Fruit fly (Drosophila melanogaster) whole organism, embryonic: Measurements from ENCODE around the gene CG10208.

Experiments used
- Asciz ChIP-seq: fragments of 200-800 bp; sonication (Bioruptor generic); optimal IDR thresholded peaks from 2 replicates; lab custom pipeline; 2017; ENCODE audit warnings: missing biosample characterization, mild to moderate bottlenecking, missing genetic modification characterization, missing genetic modification reagents
- CG11247 ChIP-seq: fragments of 200-800 bp; sonication (Bioruptor generic); IDR thresholded peaks from 2 replicates; pipeline ENCODE4 v1.3.6; 2022; ENCODE audit warnings: missing biosample characterization, missing genetic modification characterization
- CG11456 ChIP-seq: fragments of 200-800 bp; sonication (Bioruptor generic); IDR thresholded peaks from 3 replicates; pipeline ENCODE4 v1.3.6; 2022; ENCODE audit warnings: missing biosample characterization, missing genetic modification characterization
- CG11695 ChIP-seq: fragments of 200-800 bp; sonication (Bioruptor generic); IDR thresholded peaks from 3 replicates; pipeline ENCODE4 v1.3.6; 2022; ENCODE audit warnings: missing biosample characterization, missing genetic modification characterization
- CG12071 ChIP-seq: fragments of 200-800 bp; sonication (Bioruptor generic); optimal IDR thresholded peaks from 3 replicates; lab custom pipeline; 2018; ENCODE audit warnings: missing biosample characterization, mild to moderate bottlenecking, missing genetic modification characterization
- CG12659 ChIP-seq: fragments of 200-800 bp; sonication (Bioruptor generic); optimal IDR thresholded peaks from 3 replicates; lab custom pipeline; 2017; ENCODE audit warnings: mild to moderate bottlenecking, missing biosample characterization, missing genetic modification reagents, missing genetic modification characterization
- CG15601 ChIP-seq: fragments of 200-800 bp; sonication (Bioruptor generic); optimal IDR thresholded peaks from 3 replicates; lab custom pipeline; 2019; ENCODE audit warnings: missing biosample characterization, mild to moderate bottlenecking, missing genetic modification characterization, moderate library complexity
- CG15696 ChIP-seq: fragments of 200-800 bp; sonication (Bioruptor generic); optimal IDR thresholded peaks from 2 replicates; lab custom pipeline; 2019; ENCODE audit warnings: missing biosample characterization, mild to moderate bottlenecking, missing genetic modification characterization, moderate library complexity
- CG16815 ChIP-seq: fragments of 200-800 bp; sonication (Bioruptor generic); optimal IDR thresholded peaks from 3 replicates; lab custom pipeline; 2017; ENCODE audit warnings: missing biosample characterization, mild to moderate bottlenecking, missing genetic modification characterization
- CG17359 ChIP-seq: fragments of 200-800 bp; sonication (Bioruptor generic); optimal IDR thresholded peaks from 3 replicates; lab custom pipeline; 2018; ENCODE audit warnings: missing biosample characterization, mild to moderate bottlenecking, missing genetic modification characterization, moderate library complexity
- CG18599 ChIP-seq: fragments of 200-800 bp; sonication (Bioruptor generic); optimal IDR thresholded peaks from 3 replicates; lab custom pipeline; 2017; ENCODE audit warnings: missing biosample characterization, missing genetic modification characterization, mild to moderate bottlenecking, moderate library complexity, missing genetic modification reagents
- CG2116 ChIP-seq: fragments of 200-800 bp; sonication (Bioruptor generic); optimal IDR thresholded peaks from 3 replicates; lab custom pipeline; 2018; ENCODE audit warnings: missing biosample characterization, mild to moderate bottlenecking, missing genetic modification characterization
- CG2712 ChIP-seq: fragments of 200-800 bp; optimal IDR thresholded peaks from 3 replicates; lab custom pipeline; 2019; ENCODE audit warnings: missing biosample characterization, mild to moderate bottlenecking, missing genetic modification characterization, moderate library complexity
- CG30020 ChIP-seq: fragments of 200-800 bp; optimal IDR thresholded peaks from 2 replicates; lab custom pipeline; 2019; ENCODE audit warnings: missing biosample characterization, mild to moderate bottlenecking, missing genetic modification characterization, moderate library complexity
- CG30431 ChIP-seq: fragments of 200-800 bp; sonication (Bioruptor generic); optimal IDR thresholded peaks from 2 replicates; lab custom pipeline; 2017; ENCODE audit warnings: missing biosample characterization, missing genetic modification characterization
- CG31441 ChIP-seq: fragments of 200-800 bp; sonication (Bioruptor generic); IDR thresholded peaks from 2 replicates; pipeline ENCODE4 v1.3.6; 2022; ENCODE audit warnings: missing biosample characterization, missing genetic modification characterization
- CG3163 ChIP-seq: fragments of 200-800 bp; sonication (Bioruptor generic); optimal IDR thresholded peaks from 3 replicates; lab custom pipeline; 2016; ENCODE audit warnings: missing biosample characterization, missing genetic modification characterization
- CG33557 ChIP-seq: fragments of 200-800 bp; sonication (Bioruptor generic); optimal IDR thresholded peaks from 2 replicates; lab custom pipeline; 2019; ENCODE audit warnings: missing biosample characterization, mild to moderate bottlenecking, missing genetic modification characterization, moderate library complexity
- CG34224 ChIP-seq: fragments of 200-800 bp; sonication (Bioruptor generic); IDR thresholded peaks from 3 replicates; pipeline ENCODE4 v1.3.6; 2022; ENCODE audit warnings: missing biosample characterization, missing genetic modification characterization; ENCODE audit not compliant: partially characterized antibody
- CG34422 ChIP-seq: fragments of 200-800 bp; sonication (Bioruptor generic); IDR thresholded peaks from 3 replicates; pipeline ENCODE4 v1.3.6; 2022; ENCODE audit warnings: missing biosample characterization, missing genetic modification characterization
- CG4328 ChIP-seq: fragments of 200-800 bp; sonication (Bioruptor generic); optimal IDR thresholded peaks from 3 replicates; lab custom pipeline; 2017; ENCODE audit warnings: missing biosample characterization, missing genetic modification reagents, missing genetic modification characterization
- CG4820 ChIP-seq: fragments of 200-800 bp; sonication (Bioruptor generic); optimal IDR thresholded peaks from 3 replicates; lab custom pipeline; 2016; ENCODE audit warnings: missing biosample characterization, missing genetic modification characterization
- CG6254 ChIP-seq: fragments of 200-800 bp; sonication (Bioruptor generic); optimal IDR thresholded peaks from 3 replicates; lab custom pipeline; 2017; ENCODE audit warnings: mild to moderate bottlenecking, missing biosample characterization, missing genetic modification reagents, missing genetic modification characterization
- CG6272 ChIP-seq: fragments of 200-800 bp; sonication (Bioruptor generic); IDR thresholded peaks from 2 replicates; pipeline ENCODE4 v1.3.6; 2022; ENCODE audit warnings: missing biosample characterization, missing genetic modification characterization
- CG7963 ChIP-seq: fragments of 200-800 bp; sonication (Bioruptor generic); IDR thresholded peaks from 3 replicates; pipeline ENCODE4 v1.3.6; 2022; ENCODE audit warnings: missing biosample characterization, missing genetic modification characterization; ENCODE audit not compliant: partially characterized antibody
- CG9609 ChIP-seq: fragments of 200-800 bp; sonication (Bioruptor generic); optimal IDR thresholded peaks from 3 replicates; lab custom pipeline; 2016; ENCODE audit warnings: missing biosample characterization, missing genetic modification characterization
- CG9876 ChIP-seq: fragments of 200-800 bp; sonication (Bioruptor generic); optimal IDR thresholded peaks from 2 replicates; lab custom pipeline; 2016; ENCODE audit warnings: missing biosample characterization, missing genetic modification characterization
- Dip2 ChIP-seq: fragments of 200-800 bp; sonication (Bioruptor generic); IDR thresholded peaks from 2 replicates; pipeline ENCODE4 v1.3.6; 2022; ENCODE audit warnings: missing biosample characterization, missing genetic modification characterization
- Dll ChIP-seq: fragments of 200-800 bp; sonication (Bioruptor generic); IDR thresholded peaks from 4 replicates; pipeline ENCODE4 v1.3.6; 2022; ENCODE audit warnings: missing biosample characterization, missing genetic modification characterization; ENCODE audit not compliant: partially characterized antibody
- Doc2 ChIP-seq: fragments of 200-800 bp; sonication (Bioruptor generic); IDR thresholded peaks from 2 replicates; pipeline ENCODE4 v1.3.6; 2022; ENCODE audit warnings: missing biosample characterization, missing genetic modification characterization
- Hand ChIP-seq: fragments of 200-800 bp; sonication (Bioruptor generic); optimal IDR thresholded peaks from 2 replicates; lab custom pipeline; 2017; ENCODE audit warnings: mild to moderate bottlenecking, missing biosample characterization, missing genetic modification reagents, missing genetic modification characterization
- Lhr ChIP-seq: fragments of 200-800 bp; sonication (Bioruptor generic); optimal IDR thresholded peaks from 3 replicates; lab custom pipeline; 2017; ENCODE audit warnings: mild to moderate bottlenecking, missing biosample characterization, missing genetic modification reagents, missing genetic modification characterization
- Med ChIP-seq: fragments of 200-800 bp; sonication (Bioruptor generic); peaks from one replicate; lab custom pipeline; 2016; ENCODE audit warnings: missing biosample characterization, missing genetic modification characterization, mild to moderate bottlenecking, inconsistent platforms, moderate library complexity
- amos ChIP-seq: fragments of 200-800 bp; sonication (Bioruptor generic); IDR thresholded peaks from 2 replicates; pipeline ENCODE4 v1.3.6; 2022; ENCODE audit warnings: missing biosample characterization, missing genetic modification characterization; ENCODE audit not compliant: partially characterized antibody
- az2 ChIP-seq: fragments of 200-800 bp; sonication (Bioruptor generic); optimal IDR thresholded peaks from 3 replicates; lab custom pipeline; 2016; ENCODE audit warnings: missing biosample characterization, missing genetic modification characterization
- bigmax ChIP-seq: fragments of 200-800 bp; sonication (Bioruptor generic); optimal IDR thresholded peaks from 2 replicates; lab custom pipeline; 2018; ENCODE audit warnings: missing biosample characterization, mild to moderate bottlenecking, missing genetic modification characterization
- bowl ChIP-seq: fragments of 200-800 bp; sonication (Bioruptor generic); IDR thresholded peaks from 2 replicates; pipeline ENCODE4 v1.3.6; 2022; ENCODE audit warnings: missing biosample characterization, missing genetic modification characterization
- da ChIP-seq: fragments of 200-800 bp; sonication (Bioruptor generic); optimal IDR thresholded peaks from 2 replicates; lab custom pipeline; 2016; ENCODE audit warnings: missing biosample characterization, missing genetic modification characterization
- h ChIP-seq: fragments of >200 bp; optimal IDR thresholded peaks from 2 replicates; lab custom pipeline; 2017
- pb ChIP-seq: fragments of 200-800 bp; sonication (Bioruptor generic); optimal IDR thresholded peaks from 3 replicates; lab custom pipeline; 2016; ENCODE audit warnings: missing biosample characterization, missing genetic modification characterization
- phol ChIP-seq: fragments of 200-800 bp; sonication (Bioruptor generic); optimal IDR thresholded peaks from 3 replicates; lab custom pipeline; 2018; ENCODE audit warnings: missing biosample characterization, mild to moderate bottlenecking, missing genetic modification characterization, moderate library complexity
- psq ChIP-seq: fragments of 200-800 bp; sonication (Bioruptor generic); optimal IDR thresholded peaks from 2 replicates; lab custom pipeline; 2017; ENCODE audit warnings: missing biosample characterization, missing genetic modification characterization
- repo ChIP-seq: fragments of 200-800 bp; sonication (Bioruptor generic); optimal IDR thresholded peaks from 2 replicates; lab custom pipeline; 2016; ENCODE audit warnings: missing biosample characterization, missing genetic modification characterization
- stc ChIP-seq: fragments of 200-800 bp; sonication (Bioruptor generic); IDR thresholded peaks from 2 replicates; pipeline ENCODE4 v1.3.6; 2022; ENCODE audit warnings: missing biosample characterization, missing genetic modification characterization
- tup ChIP-seq: fragments of 200-800 bp; sonication (Bioruptor generic); optimal IDR thresholded peaks from 2 replicates; lab custom pipeline; 2016; ENCODE audit warnings: missing biosample characterization, mild to moderate bottlenecking, missing genetic modification characterization, moderate library complexity
- vfl ChIP-seq: fragments of 200-800 bp; sonication (Bioruptor generic); optimal IDR thresholded peaks from 2 replicates; lab custom pipeline; 2016; ENCODE audit warnings: missing biosample characterization, missing genetic modification characterization
- zfh1 ChIP-seq: fragments of 200-800 bp; sonication (Bioruptor generic); IDR thresholded peaks from 3 replicates; pipeline ENCODE4 v1.3.6; 2022; ENCODE audit warnings: missing biosample characterization, missing genetic modification characterization

Gene CG10208

dm6 chr3R:23781466-23781935 is 7.6 kb upstream of the CG10208 start, which contains the start of the genes Nup98-96 and mbc (continued):
- TF ChIP-seq CG33557 (GFP tag; lab: Kevin White, UChicago): peak; percentile 63

dm6 chr3R:23780757-23781156 is 6.8 kb upstream of the CG10208 start:
- TF ChIP-seq Med (GFP tag; lab: Kevin White, UChicago) (peak; percentile 55), CG34422 (GFP tag; lab: Robert Waterston, UW) (peak; percentile 67; the same call in 2 of the 3 replicates), bigmax (peak; percentile 85), CG31441 (no peak)

- TF ChIP-seq CG6254: peak; percentile 75
- TF ChIP-seq CG4820 (GFP tag; lab: Kevin White, UChicago): peak; percentile 82
- peak; percentile 98 for TF ChIP-seq zfh1
- no peak for TF ChIP-seq Lhr (GFP tag; lab: Kevin White, UChicago)
- no peak for TF ChIP-seq pb (GFP tag; lab: Kevin White, UChicago)
- TF ChIP-seq bowl (GFP tag; lab: Robert Waterston, UW): peak; percentile 76
- TF ChIP-seq amos: no peak
- no peak for TF ChIP-seq repo
- TF ChIP-seq CG9609 (GFP tag; lab: Kevin White, UChicago): peak; percentile 7
- TF ChIP-seq h: no peak
- peak; percentile 93 for TF ChIP-seq CG11695 (GFP tag; lab: Robert Waterston, UW)
- no peak for TF ChIP-seq Asciz (GFP tag; lab: Kevin White, UChicago)
- TF ChIP-seq Dip2: peak; percentile 48
- peak; percentile 96 for TF ChIP-seq CG11247
- TF ChIP-seq CG2712 (tag; lab: Kevin White, UChicago): peak; percentile 97
- TF ChIP-seq CG30431 (GFP tag; lab: Kevin White, UChicago): peak; percentile 87
- peak; percentile 92 for TF ChIP-seq az2
- TF ChIP-seq CG34224 (GFP tag; lab: Robert Waterston, UW): peak; percentile 45; the same call in 1 of the 3 replicates
- peak; percentile 89 for TF ChIP-seq CG16815 (GFP tag; lab: Kevin White, UChicago)
- peak; percentile 99 for TF ChIP-seq CG6272 (GFP tag; lab: Robert Waterston, UW)
- no peak for TF ChIP-seq CG9876 (GFP tag; lab: Kevin White, UChicago)
- peak; percentile 95 for TF ChIP-seq stc (GFP tag; lab: Robert Waterston, UW)
- TF ChIP-seq CG17359 (tag; lab: Kevin White, UChicago): peak; percentile 94
- no peak for TF ChIP-seq da (GFP tag; lab: Kevin White, UChicago)
- peak; percentile 93 for TF ChIP-seq CG12659 (GFP tag; lab: Kevin White, UChicago)
- peak; percentile 92 for TF ChIP-seq Doc2 (GFP tag; lab: Robert Waterston, UW)
- TF ChIP-seq CG12071 (GFP tag; lab: Kevin White, UChicago): no peak
- TF ChIP-seq CG11456 (GFP tag; lab: Robert Waterston, UW): peak; percentile 97
- TF ChIP-seq CG15601 (tag; lab: Kevin White, UChicago): peak; percentile 85
- peak; percentile 95 for TF ChIP-seq phol (tag; lab: Kevin White, UChicago)
- TF ChIP-seq vfl (GFP tag; lab: Kevin White, UChicago): peak; percentile 35
- peak; percentile 66 for TF ChIP-seq CG2116 (GFP tag; lab: Kevin White, UChicago)
- peak; percentile 90 for TF ChIP-seq CG18599 (GFP tag; lab: Kevin White, UChicago)
- peak; percentile 41 for TF ChIP-seq CG4328
- TF ChIP-seq CG30020 (tag; lab: Kevin White, UChicago): peak; percentile 72
- peak; percentile 90 for TF ChIP-seq CG15696 (tag; lab: Kevin White, UChicago)
- TF ChIP-seq Dll (GFP tag; lab: Robert Waterston, UW): peak; percentile 71; the same call in 3 of the 4 replicates
- no peak for TF ChIP-seq CG3163 (GFP tag; lab: Kevin White, UChicago)
- TF ChIP-seq psq (GFP tag; lab: Kevin White, UChicago): peak; percentile 81
- peak; percentile 74 for TF ChIP-seq tup (GFP tag; lab: Kevin White, UChicago)
- peak; percentile 8 for TF ChIP-seq Hand (GFP tag; lab: Kevin White, UChicago)
- TF ChIP-seq CG7963 (GFP tag; lab: Robert Waterston, UW): no peak
These were observed 1.1 kb downstream of the CG10208 start, which contains the start of gene tst for dm6 chr3R:23772808-23773207. Gene tst, minus strand, starts transcription at chr3R:23772859.
